Worm (Caenorhabditis elegans): ENCODE results near the gene lpl-1.

- no peak for TF ChIP-seq elt-1 (tag; optimal IDR thresholded peaks at IDR 0.05)
- TF ChIP-seq mdl-1 (tag; optimal IDR thresholded peaks at IDR 0.05) = no peak
- TF ChIP-seq ZK546.5 (tag; optimal IDR thresholded peaks at IDR 0.05) = no peak
- no peak for TF ChIP-seq ztf-1 (GFP tag; conservative IDR thresholded peaks at IDR 0.05)
- no peak for TF ChIP-seq sma-9 (GFP tag; optimal IDR thresholded peaks at IDR 0.05)
- TF ChIP-seq sma-9 (tag; optimal IDR thresholded peaks at IDR 0.05) = no peak
- TF ChIP-seq unc-55 (GFP tag; optimal IDR thresholded peaks at IDR 0.05) = no peak
- TF ChIP-seq nhr-10 (tag; optimal IDR thresholded peaks at IDR 0.05) = no peak
- TF ChIP-seq alr-1 (tag; optimal IDR thresholded peaks at IDR 0.05) = no peak
- TF ChIP-seq egl-27 (tag; optimal IDR thresholded peaks at IDR 0.05) = no peak
- no peak for TF ChIP-seq ama-1 (optimal IDR thresholded peaks at IDR 0.05)
- no peak for TF ChIP-seq unc-62 (GFP tag; optimal IDR thresholded peaks at IDR 0.05)
- no peak for TF ChIP-seq dmd-4 (tag; optimal IDR thresholded peaks at IDR 0.05)
Observed at ce11 chrIV:9116452-9116851, 22.6 kb upstream of the lpl-1 start.
